Fruit fly (Drosophila melanogaster): ENCODE data around the gene CG2260.

CG2260 gene

dm6 chrX:8113386-8114279 lies 7.3 kb downstream of the CG2260 start (continued):
- TF ChIP-seq CG18599 (GFP tag; optimal IDR thresholded peaks at IDR 0.05), result peak; percentile 82
- no peak for TF ChIP-seq CG10267 (tag; optimal IDR thresholded peaks at IDR 0.05)
- TF ChIP-seq CG15073 (GFP tag; optimal IDR thresholded peaks at IDR 0.05), result no peak
- TF ChIP-seq CG16815 (GFP tag; optimal IDR thresholded peaks at IDR 0.05), result no peak
- TF ChIP-seq CG18619 (GFP tag; optimal IDR thresholded peaks at IDR 0.05), result peak; percentile 55
- peak; percentile 94 for TF ChIP-seq Med (GFP tag)
- peak; percentile 52 for TF ChIP-seq CG30403 (GFP tag; optimal IDR thresholded peaks at IDR 0.05)
- TF ChIP-seq CG16813 (GFP tag; IDR thresholded peaks at IDR 0.05; ENCODE audit: partially characterized antibody), result no peak
- TF ChIP-seq CG1529 (GFP tag; optimal IDR thresholded peaks at IDR 0.05), result no peak
- TF ChIP-seq Ada2b (GFP tag; IDR thresholded peaks at IDR 0.05), result peak; percentile 73
- TF ChIP-seq Gsc (GFP tag; IDR thresholded peaks at IDR 0.05), result no peak
- TF ChIP-seq pnt (GFP tag; optimal IDR thresholded peaks at IDR 0.05), result no peak
- TF ChIP-seq kay (GFP tag; optimal IDR thresholded peaks at IDR 0.05), result no peak
- TF ChIP-seq tio (GFP tag; optimal IDR thresholded peaks at IDR 0.05), result peak; percentile 9
- no peak for TF ChIP-seq CG18476 (GFP tag; optimal IDR thresholded peaks at IDR 0.05)
- TF ChIP-seq Sox100B (GFP tag; optimal IDR thresholded peaks at IDR 0.05), result peak; percentile 4
- TF ChIP-seq chm (GFP tag; IDR thresholded peaks at IDR 0.05), result no peak
- peak; percentile 89 for TF ChIP-seq slbo (GFP tag; IDR thresholded peaks at IDR 0.05)
- peak; percentile 49 for TF ChIP-seq CG6854 (GFP tag; optimal IDR thresholded peaks at IDR 0.05)
- no peak for TF ChIP-seq gfzf (GFP tag; optimal IDR thresholded peaks at IDR 0.05)
- TF ChIP-seq CG33557 (GFP tag; optimal IDR thresholded peaks at IDR 0.05), result no peak
- TF ChIP-seq CG34422 (GFP tag; IDR thresholded peaks at IDR 0.05), result no peak
- no peak for TF ChIP-seq fd102C (GFP tag; optimal IDR thresholded peaks at IDR 0.05)
- no peak for TF ChIP-seq sna (GFP tag; IDR thresholded peaks at IDR 0.05; ENCODE audit: partially characterized antibody)
- TF ChIP-seq CG7271 (tag; optimal IDR thresholded peaks at IDR 0.05), result no peak
- no peak for TF ChIP-seq corto (GFP tag; optimal IDR thresholded peaks at IDR 0.05)
- no peak for TF ChIP-seq Ssrp (tag; optimal IDR thresholded peaks at IDR 0.05)
- no peak for TF ChIP-seq ro (GFP tag; IDR thresholded peaks at IDR 0.05)
- TF ChIP-seq CG1602 (GFP tag; optimal IDR thresholded peaks at IDR 0.05), result peak; percentile 20
- TF ChIP-seq Spps (tag; optimal IDR thresholded peaks at IDR 0.05), result no peak
- no peak for TF ChIP-seq prd (optimal IDR thresholded peaks at IDR 0.05)
- peak; percentile 47; the same call in 2 of the 3 replicates for TF ChIP-seq prd (GFP tag; IDR thresholded peaks at IDR 0.05)
- peak; percentile 34 for TF ChIP-seq CG12071 (GFP tag; optimal IDR thresholded peaks at IDR 0.05)
- no peak for TF ChIP-seq Trl (optimal IDR thresholded peaks at IDR 0.05)
- peak; percentile 11 for TF ChIP-seq Trl (GFP tag; optimal IDR thresholded peaks at IDR 0.05)
- TF ChIP-seq Fer2 (tag; optimal IDR thresholded peaks at IDR 0.05), result peak; percentile 54
- no peak for TF ChIP-seq CG9797 (GFP tag; optimal IDR thresholded peaks at IDR 0.05)
- no peak for TF ChIP-seq nerfin-1 (tag; optimal IDR thresholded peaks at IDR 0.05)
- no peak for TF ChIP-seq pfk (GFP tag; optimal IDR thresholded peaks at IDR 0.05)
- no peak for TF ChIP-seq CG43689 (GFP tag; IDR thresholded peaks at IDR 0.05)
- no peak for TF ChIP-seq slp2 (GFP tag; optimal IDR thresholded peaks at IDR 0.05)
- TF ChIP-seq CG14014 (GFP tag; IDR thresholded peaks at IDR 0.05), result peak; percentile 71
- peak; percentile 67 for TF ChIP-seq Ptx1 (GFP tag; IDR thresholded peaks at IDR 0.05)
- TF ChIP-seq CG42726 (GFP tag; IDR thresholded peaks at IDR 0.05; ENCODE audit: partially characterized antibody), result no peak
- peak; percentile 80 for TF ChIP-seq Meics (GFP tag; optimal IDR thresholded peaks at IDR 0.05)
- peak; percentile 74 for TF ChIP-seq dysf (GFP tag; IDR thresholded peaks at IDR 0.05)
- TF ChIP-seq Hr51 (GFP tag; optimal IDR thresholded peaks at IDR 0.05), result peak in 1 of 2 experiments; percentile 66
- TF ChIP-seq Gug (GFP tag; IDR thresholded peaks at IDR 0.05), result peak; percentile 58; the same call in 2 of the 4 replicates
- peak; percentile 78 for TF ChIP-seq zfh2 (GFP tag; optimal IDR thresholded peaks at IDR 0.05)

Data from whole organism, embryonic.